Worm (Caenorhabditis elegans): ENCODE results near the gene F08H9.4.

F08H9.4 gene

ce11 chrV:14482728-14483210 is 18.5 kb upstream of the F08H9.4 start, which contains the start of gene R02D5.3:
Gene R02D5.3, plus strand, starts transcription at chrV:14483160.
- peak; percentile 52 for TF ChIP-seq dve-1 (tag; optimal IDR thresholded peaks at IDR 0.05; ENCODE audit: insufficient read depth)
- no peak for TF ChIP-seq php-3 (GFP tag; IDR thresholded peaks at IDR 0.05)
- TF ChIP-seq ceh-62 (tag; optimal IDR thresholded peaks at IDR 0.05): no peak
- TF ChIP-seq nhr-28 (tag; optimal IDR thresholded peaks at IDR 0.05): peak; percentile 90
- TF ChIP-seq daf-16 (GFP tag; optimal IDR thresholded peaks at IDR 0.05): no peak
- peak; percentile 32 for TF ChIP-seq daf-16 (tag; optimal IDR thresholded peaks at IDR 0.05)
- TF ChIP-seq pqm-1 (tag; optimal IDR thresholded peaks at IDR 0.05): peak; percentile 38
- TF ChIP-seq dmd-6 (GFP tag; IDR thresholded peaks at IDR 0.05): peak; percentile 32; the same call in 1 of the 2 replicates

- TF ChIP-seq ctbp-1 (GFP tag; IDR thresholded peaks at IDR 0.05) (no peak), tra-1 (GFP tag; IDR thresholded peaks at IDR 0.05) (no peak), nhr-6 (tag; optimal IDR thresholded peaks at IDR 0.05) (no peak), daf-19 (GFP tag; conservative IDR thresholded peaks at IDR 0.05) (no peak), jun-1 (tag; optimal IDR thresholded peaks at IDR 0.05) (no peak), gei-8 (GFP tag; optimal IDR thresholded peaks at IDR 0.05) (no peak), ces-1 (GFP tag; optimal IDR thresholded peaks at IDR 0.05) (no peak), dpl-1 (GFP tag; optimal IDR thresholded peaks at IDR 0.05) (no peak), egl-43 (GFP tag; IDR thresholded peaks at IDR 0.05) (no peak), ceh-82 (tag; optimal IDR thresholded peaks at IDR 0.05) (no peak), F44E2.7 (GFP tag; IDR thresholded peaks at IDR 0.05) (no peak), lir-3 (tag; optimal IDR thresholded peaks at IDR 0.05) (no peak), nhr-10 (tag; optimal IDR thresholded peaks at IDR 0.05) (no peak), arid-1 (GFP tag; conservative IDR thresholded peaks at IDR 0.05) (no peak), nhr-111 (GFP tag; optimal IDR thresholded peaks at IDR 0.05) (no peak), spr-3 (GFP tag; optimal IDR thresholded peaks at IDR 0.05) (no peak), fkh-10 (GFP tag; optimal IDR thresholded peaks at IDR 0.05) (no peak), R02D3.7 (tag; optimal IDR thresholded peaks at IDR 0.05) (no peak), sdz-12 (GFP tag; optimal IDR thresholded peaks at IDR 0.05) (no peak), zfp-2 (tag; optimal IDR thresholded peaks at IDR 0.05) (no peak)
These were observed 17.8 kb upstream of the F08H9.4 start, which contains the start of gene R02D5.10 for ce11 chrV:14481987-14482386. Gene R02D5.10, plus strand, starts transcription at chrV:14482287.

- TF ChIP-seq dmd-9 (GFP tag; IDR thresholded peaks at IDR 0.05): no peak
- peak; percentile 11 for TF ChIP-seq pqm-1 (tag; optimal IDR thresholded peaks at IDR 0.05)
These were observed 17.2 kb upstream of the F08H9.4 start, which contains the start of gene R02D5.7 for ce11 chrV:14481401-14481800. Gene R02D5.7, minus strand, starts transcription at chrV:14481501.

- TF ChIP-seq F49E8.2 (tag; optimal IDR thresholded peaks at IDR 0.05; ENCODE audit: borderline replicate concordance): no peak
- TF ChIP-seq ceh-28 (tag; optimal IDR thresholded peaks at IDR 0.05): no peak
- TF ChIP-seq Y75B8A.6 (GFP tag; IDR thresholded peaks at IDR 0.05): no peak
- TF ChIP-seq mes-2 (tag; optimal IDR thresholded peaks at IDR 0.05; ENCODE audit: poor library complexity, severe bottlenecking): no peak
- peak; percentile 83 for TF ChIP-seq set-16 (GFP tag; IDR thresholded peaks at IDR 0.05)
- TF ChIP-seq ZK546.5 (tag; optimal IDR thresholded peaks at IDR 0.05): no peak
- no peak for TF ChIP-seq nhr-6 (tag; optimal IDR thresholded peaks at IDR 0.05)
- no peak for TF ChIP-seq nhr-102 (tag; optimal IDR thresholded peaks at IDR 0.05)
These were observed 16.3 kb upstream of the F08H9.4 start for ce11 chrV:14480533-14480932.
